Worm (Caenorhabditis elegans) whole organism, mixed stage, embryonic: ENCODE measurements around the gene nspg-12.

ENCODE experiments used
- M03D4.4 ChIP-seq: sonication (generic microtip); optimal IDR thresholded peaks from 2 replicates; lab custom pipeline; 2017; ENCODE audit warnings: mild to moderate bottlenecking, missing genetic modification characterization, missing compliant biosample characterization
- bed-3 ChIP-seq: fragments of 200-800 bp; sonication (Bioruptor generic); optimal IDR thresholded peaks from 3 replicates; lab custom pipeline; 2018; ENCODE audit warnings: mild to moderate bottlenecking, missing genetic modification characterization, moderate library complexity, missing compliant biosample characterization
- blmp-1 ChIP-seq: fragments of 150-350 bp; optimal IDR thresholded peaks from 2 replicates; lab custom pipeline; 2014; ENCODE audit warnings: missing biosample characterization, missing genetic modification characterization
- ceh-39 ChIP-seq: fragments of 150-350 bp; optimal IDR thresholded peaks from 2 replicates; lab custom pipeline; 2014; ENCODE audit warnings: missing biosample characterization, missing genetic modification characterization
- ceh-43 ChIP-seq: fragments of 200-800 bp; sonication (Bioruptor generic); optimal IDR thresholded peaks from 2 replicates; lab custom pipeline; 2018; ENCODE audit warnings: mild to moderate bottlenecking, missing genetic modification characterization, moderate library complexity, missing compliant biosample characterization
- ces-1 ChIP-seq: fragments of 150-350 bp; optimal IDR thresholded peaks from 2 replicates; lab custom pipeline; 2014; ENCODE audit warnings: missing biosample characterization, missing genetic modification reagents, missing genetic modification characterization
- cnd-1 ChIP-seq: fragments of 200-800 bp; sonication (Bioruptor generic); optimal IDR thresholded peaks from 2 replicates; lab custom pipeline; 2018; ENCODE audit warnings: mild to moderate bottlenecking, missing genetic modification characterization, missing compliant biosample characterization
- drap-1 ChIP-seq: fragments of 200-800 bp; sonication (Bioruptor generic); optimal IDR thresholded peaks from 3 replicates; lab custom pipeline; 2018; ENCODE audit warnings: mild to moderate bottlenecking, missing genetic modification characterization, missing compliant biosample characterization
- elt-1 ChIP-seq: sonication (generic microtip); optimal IDR thresholded peaks from 2 replicates; lab custom pipeline; 2017; ENCODE audit warnings: missing genetic modification characterization, mild to moderate bottlenecking, missing compliant biosample characterization, antibody characterized with exemption, moderate library complexity, borderline replicate concordance; ENCODE audit not compliant: insufficient read depth
- flh-1 ChIP-seq: fragments of 200-800 bp; sonication (Bioruptor generic); optimal IDR thresholded peaks from 2 replicates; lab custom pipeline; 2018; ENCODE audit warnings: mild to moderate bottlenecking, missing genetic modification characterization, moderate library complexity, missing compliant biosample characterization
- ham-2 ChIP-seq: fragments of 200-800 bp; sonication (Bioruptor generic); optimal IDR thresholded peaks from 2 replicates; lab custom pipeline; 2018; ENCODE audit warnings: mild to moderate bottlenecking, missing genetic modification characterization, missing compliant biosample characterization
- hlh-1 ChIP-seq: fragments of 150-350 bp; optimal IDR thresholded peaks from 2 replicates; lab custom pipeline; 2014; ENCODE audit warnings: missing biosample characterization, missing genetic modification reagents, missing genetic modification characterization
- lin-13 ChIP-seq: fragments of 150-350 bp; optimal IDR thresholded peaks from 2 replicates; lab custom pipeline; 2014; ENCODE audit warnings: missing biosample characterization, missing genetic modification characterization
- lin-32 ChIP-seq: fragments of 200-800 bp; sonication (Bioruptor generic); optimal IDR thresholded peaks from 2 replicates; lab custom pipeline; 2018; ENCODE audit warnings: mild to moderate bottlenecking, missing genetic modification characterization, missing compliant biosample characterization
- lsy-2 ChIP-seq: fragments of 150-350 bp; optimal IDR thresholded peaks from 2 replicates; lab custom pipeline; 2014; ENCODE audit warnings: missing biosample characterization, missing genetic modification characterization
- mab-5 ChIP-seq: fragments of 150-350 bp; optimal IDR thresholded peaks from 2 replicates; lab custom pipeline; 2014; ENCODE audit warnings: missing biosample characterization, missing genetic modification characterization
- mep-1 ChIP-seq: fragments of 150-350 bp; optimal IDR thresholded peaks from 2 replicates; lab custom pipeline; 2017; ENCODE audit warnings: missing biosample characterization, missing genetic modification reagents, missing genetic modification characterization, inconsistent platforms
- mls-2 ChIP-seq: sonication (generic microtip); optimal IDR thresholded peaks from 2 replicates; lab custom pipeline; 2016; ENCODE audit warnings: mild to moderate bottlenecking, missing genetic modification characterization, moderate library complexity, missing compliant biosample characterization
- nhr-2 ChIP-seq: fragments of 150-350 bp; optimal IDR thresholded peaks from 2 replicates; lab custom pipeline; 2014; ENCODE audit warnings: missing biosample characterization, missing genetic modification characterization
- nhr-237 ChIP-seq: fragments of 150-350 bp; optimal IDR thresholded peaks from 2 replicates; lab custom pipeline; 2014; ENCODE audit warnings: missing biosample characterization, missing genetic modification characterization
- nhr-28 ChIP-seq: fragments of 150-350 bp; optimal IDR thresholded peaks from 2 replicates; lab custom pipeline; 2014; ENCODE audit warnings: missing biosample characterization, missing genetic modification characterization
- nhr-76 ChIP-seq: sonication (generic microtip); optimal IDR thresholded peaks from 2 replicates; lab custom pipeline; 2017; ENCODE audit warnings: missing biosample characterization, missing genetic modification characterization
- pha-4 ChIP-seq: fragments of 150-350 bp; optimal IDR thresholded peaks from 2 replicates; lab custom pipeline; 2018; ENCODE audit warnings: missing biosample characterization, missing genetic modification reagents, missing genetic modification characterization
- sem-2 ChIP-seq: fragments of 200-800 bp; sonication (Bioruptor generic); optimal IDR thresholded peaks from 2 replicates; lab custom pipeline; 2018; ENCODE audit warnings: mild to moderate bottlenecking, missing genetic modification characterization, missing compliant biosample characterization
- snpc-4 ChIP-seq: fragments of 150-350 bp; optimal IDR thresholded peaks from 2 replicates; lab custom pipeline; 2014; ENCODE audit warnings: missing biosample characterization, missing genetic modification characterization
- sptf-1 ChIP-seq: sonication (generic microtip); optimal IDR thresholded peaks from 2 replicates; lab custom pipeline; 2017; ENCODE audit warnings: mild to moderate bottlenecking, missing genetic modification characterization, moderate library complexity, missing compliant biosample characterization
- unc-120 ChIP-seq: sonication (generic microtip); optimal IDR thresholded peaks from 2 replicates; lab custom pipeline; 2017; ENCODE audit warnings: missing genetic modification characterization, missing compliant biosample characterization; ENCODE audit not compliant: poor library complexity, severe bottlenecking
- unc-39 ChIP-seq: fragments of 150-350 bp; optimal IDR thresholded peaks from 2 replicates; lab custom pipeline; 2014; ENCODE audit warnings: missing biosample characterization, missing genetic modification characterization
- unc-62 ChIP-seq: fragments of 150-350 bp; optimal IDR thresholded peaks from 2 replicates; lab custom pipeline; 2014; ENCODE audit warnings: missing biosample characterization, missing genetic modification reagents, missing genetic modification characterization
- ztf-11 ChIP-seq: fragments of 150-350 bp; optimal IDR thresholded peaks from 2 replicates; lab custom pipeline; 2014; ENCODE audit warnings: missing biosample characterization, missing genetic modification characterization

Gene nspg-12

DNA sequence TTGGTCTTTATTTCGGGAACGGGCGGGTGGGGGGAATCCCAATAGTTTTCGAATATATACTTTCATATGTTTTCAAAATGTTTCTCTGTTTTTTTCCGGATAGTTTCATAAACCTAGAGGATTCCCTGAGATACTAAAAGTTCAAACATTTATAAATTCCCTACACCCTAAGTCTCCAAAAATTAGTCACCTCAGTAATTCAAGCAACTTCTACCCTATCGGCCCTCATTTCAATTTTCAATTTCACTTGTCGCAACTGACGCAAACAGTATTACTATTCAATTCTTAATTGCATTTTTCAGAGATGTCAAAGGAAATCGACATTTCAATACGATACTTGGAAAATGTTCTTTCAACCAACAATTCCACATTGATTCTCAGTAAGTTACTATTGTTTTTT is 6.9 kb downstream of the nspg-12 start, which contains the start of gene Y34B4A.4:
TSS of gene Y34B4A.4 (plus strand) at position 301 of the 400 bp plus-strand sequence.
- no peak for TF ChIP-seq pha-4 (tag; lab: Kevin White, UChicago)
- no peak for TF ChIP-seq mep-1

DNA sequence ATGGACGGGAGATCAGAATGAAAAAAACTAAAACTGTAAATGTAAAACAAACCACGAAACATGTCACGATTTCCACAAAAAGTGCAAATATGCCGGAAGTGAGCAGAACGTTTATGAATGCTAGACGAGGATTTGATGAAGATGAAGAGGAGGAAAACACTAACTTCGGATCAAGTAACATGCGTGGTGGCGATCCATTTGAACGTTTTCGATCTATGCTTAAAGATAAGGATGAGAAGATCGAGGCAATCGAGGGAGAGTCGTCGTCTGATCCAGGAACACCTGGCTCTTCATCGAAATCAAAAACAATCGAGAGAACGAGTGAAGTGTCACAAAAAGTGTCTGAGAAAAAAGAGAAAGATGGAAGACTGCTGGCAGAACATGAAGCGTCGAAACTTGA is 8.3 kb downstream of the nspg-12 start:
- no peak for TF ChIP-seq pha-4 (tag; lab: Kevin White, UChicago)

DNA sequence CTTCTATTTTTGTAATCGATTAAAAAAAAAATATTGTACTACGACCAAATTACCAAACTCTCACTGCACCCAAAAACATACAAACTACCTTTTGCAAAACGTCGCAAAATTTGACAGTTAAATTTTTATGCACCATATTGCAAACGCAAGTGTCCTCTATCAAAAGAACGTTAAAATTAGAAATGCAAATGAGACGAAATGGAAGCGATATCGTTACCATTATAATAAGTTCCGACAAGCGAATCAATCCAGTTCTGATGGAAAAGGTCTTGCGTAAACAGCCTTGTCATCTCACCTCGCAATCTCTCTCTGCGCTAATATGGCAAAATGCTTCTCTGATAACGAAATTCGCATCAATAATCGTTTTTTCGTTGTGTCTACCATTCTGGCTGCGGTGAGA is 11.0 kb downstream of the nspg-12 start:
- TF ChIP-seq sem-2 (GFP tag; lab: Kevin White, UChicago), result no peak
- no peak for TF ChIP-seq ceh-39 (tag; lab: Kevin White, UChicago)

DNA sequence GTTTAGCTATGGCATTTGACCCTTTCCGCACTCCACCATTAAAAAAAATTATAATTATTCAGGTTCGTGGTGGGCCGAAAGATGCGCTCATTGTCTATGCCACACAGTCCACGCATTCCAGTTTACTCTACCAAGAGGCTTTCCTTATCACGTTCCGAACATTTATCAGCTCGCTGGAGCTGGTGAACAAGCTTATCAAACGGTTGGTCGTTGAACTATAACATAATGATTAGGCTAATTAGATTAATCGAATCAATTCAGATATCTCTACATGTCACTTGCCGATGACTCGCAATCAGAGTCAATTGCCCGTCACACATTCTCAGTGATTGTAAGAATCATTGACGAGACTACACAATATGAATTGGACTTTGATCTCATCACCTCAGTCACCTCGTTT is 12.3 kb downstream of the nspg-12 start:
- no peak for TF ChIP-seq unc-62 (GFP tag; lab: Kevin White, UChicago)
- TF ChIP-seq nhr-237 (tag; lab: Kevin White, UChicago), result no peak
- no peak for TF ChIP-seq lin-32 (GFP tag; lab: Kevin White, UChicago)
- TF ChIP-seq nhr-28, result no peak
- no peak for TF ChIP-seq snpc-4 (tag; lab: Kevin White, UChicago)
- no peak for TF ChIP-seq ceh-43 (GFP tag; lab: Kevin White, UChicago)
- TF ChIP-seq ztf-11 (tag; lab: Kevin White, UChicago), result no peak
- TF ChIP-seq cnd-1 (tag; lab: Kevin White, UChicago), result no peak
- no peak for TF ChIP-seq sptf-1 (tag; lab: Kevin White, UChicago)
- TF ChIP-seq, all 35 proteins: peak for 0

DNA sequence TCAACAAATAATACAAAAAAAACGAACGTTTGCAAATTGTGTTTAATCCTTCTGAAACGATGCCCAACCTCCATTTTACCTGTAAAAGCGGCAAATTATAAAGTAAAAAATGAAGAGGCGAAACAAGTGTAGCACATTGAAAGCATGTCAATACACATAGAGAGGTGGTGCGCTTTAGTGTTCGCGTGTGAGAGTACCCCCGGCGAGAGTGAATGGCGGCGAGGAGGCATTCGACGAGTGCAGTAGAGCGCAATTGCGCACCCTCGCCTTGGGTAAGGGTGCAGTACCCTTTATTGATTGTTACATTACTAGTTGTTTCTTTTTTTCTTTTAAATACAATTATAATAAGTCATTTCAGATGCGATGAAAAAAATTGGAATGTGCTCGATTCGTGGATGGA is 18.1 kb downstream of the nspg-12 start, which contains the start of gene hst-6:
TSS of gene hst-6 (plus strand) at position 353 of the 400 bp plus-strand sequence.
- TF ChIP-seq unc-62 (GFP tag; lab: Kevin White, UChicago) (peak; percentile 33), unc-39 (tag; lab: Kevin White, UChicago) (no peak), lin-32 (GFP tag; lab: Kevin White, UChicago) (no peak), unc-120 (tag; lab: Kevin White, UChicago) (no peak), sem-2 (GFP tag; lab: Kevin White, UChicago) (no peak), drap-1 (GFP tag; lab: Kevin White, UChicago) (peak; percentile 10), nhr-237 (tag; lab: Kevin White, UChicago) (peak; percentile 59), lsy-2 (tag; lab: Kevin White, UChicago) (peak; percentile 60), sptf-1 (tag; lab: Kevin White, UChicago) (peak; percentile 77), hlh-1 (tag; lab: Kevin White, UChicago) (peak; percentile 40), mab-5 (tag; lab: Kevin White, UChicago) (no peak), bed-3 (GFP tag; lab: Kevin White, UChicago) (no peak), pha-4 (tag; lab: Kevin White, UChicago) (peak; percentile 85), ces-1 (GFP tag; lab: Kevin White, UChicago) (peak; percentile 40), elt-1 (tag; lab: Kevin White, UChicago) (no peak), ztf-11 (tag; lab: Kevin White, UChicago) (peak; percentile 75), lin-13 (tag; lab: Kevin White, UChicago) (peak; percentile 65), mep-1 (peak; percentile 84), blmp-1 (tag; lab: Kevin White, UChicago) (no peak), cnd-1 (tag; lab: Kevin White, UChicago) (peak; percentile 43), flh-1 (GFP tag; lab: Kevin White, UChicago) (no peak), mls-2 (tag; lab: Kevin White, UChicago) (peak; percentile 76), nhr-2 (tag; lab: Kevin White, UChicago) (peak; percentile 38), ham-2 (GFP tag; lab: Kevin White, UChicago) (peak; percentile 60), ceh-39 (tag; lab: Kevin White, UChicago) (peak; percentile 43), M03D4.4 (tag; lab: Kevin White, UChicago) (peak; percentile 12)
- TF ChIP-seq, all 35 proteins: peak for 17

DNA sequence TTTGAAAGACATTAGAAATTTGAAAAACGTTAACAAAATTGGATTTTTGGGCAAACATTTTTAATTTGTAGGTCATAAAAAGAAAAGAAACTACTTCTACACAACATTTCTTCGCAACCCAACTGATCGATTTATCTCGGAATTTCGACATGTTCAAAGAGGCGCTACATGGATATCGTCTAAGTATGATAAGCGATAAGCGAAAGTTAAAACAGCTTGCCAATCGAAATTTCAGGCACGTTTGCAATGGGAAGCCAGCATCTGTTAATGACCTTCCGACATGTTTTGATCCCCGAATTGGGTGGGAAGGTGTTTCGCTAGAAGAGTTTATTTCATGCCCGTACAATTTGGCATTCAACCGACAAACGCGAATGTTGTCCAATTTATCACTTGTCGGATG is 19.7 kb downstream of the nspg-12 start:
- TF ChIP-seq elt-1 (tag; lab: Kevin White, UChicago), result no peak
- TF ChIP-seq unc-62 (GFP tag; lab: Kevin White, UChicago), result no peak
- TF ChIP-seq snpc-4 (tag; lab: Kevin White, UChicago), result no peak
- no peak for TF ChIP-seq nhr-76 (tag; lab: Kevin White, UChicago)
- no peak for TF ChIP-seq sptf-1 (tag; lab: Kevin White, UChicago)
- TF ChIP-seq cnd-1 (tag; lab: Kevin White, UChicago), result no peak
- TF ChIP-seq pha-4 (tag; lab: Kevin White, UChicago), result no peak
- no peak for TF ChIP-seq unc-39 (tag; lab: Kevin White, UChicago)
